Worm (Caenorhabditis elegans) whole organism, midembryonic: Measurements from ENCODE around the gene zip-3.

Experiments used
- T22C8.4 ChIP-seq: fragments of 200-800 bp; sonication (Bioruptor generic); IDR thresholded peaks from 2 replicates; pipeline ENCODE4 v1.3.6; 2022; ENCODE audit warnings: missing genetic modification characterization, missing compliant biosample characterization
- cog-1 ChIP-seq: sonication (generic microtip); optimal IDR thresholded peaks from 2 replicates; lab custom pipeline; 2016; ENCODE audit warnings: missing genetic modification characterization, missing compliant biosample characterization
- flt-1 ChIP-seq: fragments of 200-800 bp; sonication (Bioruptor generic); IDR thresholded peaks from 2 replicates; pipeline ENCODE4 v1.3.6; 2022; ENCODE audit warnings: missing genetic modification characterization, missing compliant biosample characterization
- klf-2 ChIP-seq: fragments of 200-800 bp; sonication (Bioruptor generic); conservative IDR thresholded peaks from 2 replicates; pipeline ENCODE4 v1.3.6; 2022; ENCODE audit warnings: missing genetic modification reagents, missing genetic modification characterization, missing compliant biosample characterization
- med-1 ChIP-seq: sonication (generic microtip); optimal IDR thresholded peaks from 2 replicates; lab custom pipeline; 2017; ENCODE audit warnings: missing genetic modification characterization, mild to moderate bottlenecking, missing compliant biosample characterization, antibody characterized with exemption, missing genetic modification reagents; ENCODE audit not compliant: insufficient read depth
- ref-1 ChIP-seq: fragments of 200-800 bp; sonication (Bioruptor generic); conservative IDR thresholded peaks from 2 replicates; pipeline ENCODE4 v1.3.6; 2022; ENCODE audit warnings: missing genetic modification reagents, missing genetic modification characterization, missing compliant biosample characterization
- ztf-23 ChIP-seq: fragments of 200-800 bp; sonication (Bioruptor generic); IDR thresholded peaks from 2 replicates; pipeline ENCODE4 v1.3.6; 2022; ENCODE audit warnings: missing genetic modification reagents, missing genetic modification characterization, missing compliant biosample characterization
- ztf-29 ChIP-seq: fragments of 200-800 bp; sonication (Bioruptor generic); IDR thresholded peaks from 2 replicates; pipeline ENCODE4 v1.3.6; 2022; ENCODE audit warnings: missing genetic modification reagents, missing genetic modification characterization, missing compliant biosample characterization

ce11 chrII:13956529-13956928 is 728 bp downstream of the zip-3 start:
- TF ChIP-seq med-1: no peak
- no peak for TF ChIP-seq flt-1
- no peak for TF ChIP-seq T22C8.4
- no peak for TF ChIP-seq ztf-23 (GFP tag; lab: Robert Waterston, UW)
- TF ChIP-seq cog-1 (tag; lab: Kevin White, UChicago): no peak
- no peak for TF ChIP-seq ref-1 (GFP tag; lab: Robert Waterston, UW)
- no peak for TF ChIP-seq ztf-29 (GFP tag; lab: Robert Waterston, UW)
- TF ChIP-seq klf-2 (GFP tag; lab: Robert Waterston, UW): no peak
